Worm (Caenorhabditis elegans): ENCODE data around the gene bus-2.

- TF ChIP-seq unc-62 (GFP tag; optimal IDR thresholded peaks at IDR 0.05) (no peak), ama-1 (optimal IDR thresholded peaks at IDR 0.05) (no peak), aly-2 (tag; optimal IDR thresholded peaks at IDR 0.05) (no peak)
Measured at ce11 chrIV:1676926-1677325, 22.8 kb upstream of the bus-2 start.
